Worm (Caenorhabditis elegans) whole organism, midembryonic: ENCODE data around the gene F14F3.4.

Experiments
- T22C8.4 ChIP-seq: fragments of 200-800 bp; sonication (Bioruptor generic); IDR thresholded peaks from 2 replicates; pipeline ENCODE4 v1.3.6; 2022; ENCODE audit warnings: missing genetic modification characterization, missing compliant biosample characterization
- klf-2 ChIP-seq: fragments of 200-800 bp; sonication (Bioruptor generic); conservative IDR thresholded peaks from 2 replicates; pipeline ENCODE4 v1.3.6; 2022; ENCODE audit warnings: missing genetic modification reagents, missing genetic modification characterization, missing compliant biosample characterization
- tab-1 ChIP-seq: fragments of 200-800 bp; sonication (Bioruptor generic); IDR thresholded peaks from 2 replicates; pipeline ENCODE4 v1.3.6; 2022; ENCODE audit warnings: missing genetic modification characterization, missing compliant biosample characterization
- ztf-23 ChIP-seq: fragments of 200-800 bp; sonication (Bioruptor generic); IDR thresholded peaks from 2 replicates; pipeline ENCODE4 v1.3.6; 2022; ENCODE audit warnings: missing genetic modification reagents, missing genetic modification characterization, missing compliant biosample characterization
- ztf-29 ChIP-seq: fragments of 200-800 bp; sonication (Bioruptor generic); IDR thresholded peaks from 2 replicates; pipeline ENCODE4 v1.3.6; 2022; ENCODE audit warnings: missing genetic modification reagents, missing genetic modification characterization, missing compliant biosample characterization

DNA sequence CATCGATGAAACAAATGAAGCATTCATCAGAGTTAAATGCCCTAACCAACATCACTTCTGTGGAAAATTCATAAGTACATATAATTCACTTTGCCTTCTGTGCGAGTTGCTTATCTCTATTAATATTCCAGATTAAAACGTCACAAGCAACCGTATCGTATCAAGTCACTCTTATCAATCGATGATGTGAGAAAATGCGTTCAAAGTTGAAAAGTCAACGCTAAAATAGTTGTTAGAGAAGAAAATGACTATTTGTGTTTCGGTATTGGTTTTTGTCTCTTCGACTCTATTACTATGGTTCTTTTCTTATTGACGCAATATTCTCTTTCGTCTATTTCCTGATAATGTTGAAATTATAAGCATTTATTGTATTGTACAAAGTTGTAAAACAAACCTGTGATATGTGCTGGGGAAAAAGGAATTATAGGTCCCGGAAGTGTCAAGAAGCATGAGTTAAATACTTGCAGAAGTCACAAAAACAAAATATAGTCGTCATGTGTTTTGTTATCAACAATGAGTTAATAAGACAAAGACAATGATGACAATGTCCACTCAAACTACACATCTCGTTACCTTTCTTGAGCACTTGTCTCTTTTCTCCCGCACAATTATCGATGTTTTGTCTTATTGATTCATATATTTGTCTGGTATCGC lies 11.1 kb upstream of the F14F3.4 start:
- TF ChIP-seq T22C8.4 (no peak), ztf-23 (GFP tag; lab: Robert Waterston, UW) (no peak), tab-1 (no peak), klf-2 (GFP tag; lab: Robert Waterston, UW) (no peak), ztf-29 (GFP tag; lab: Robert Waterston, UW) (no peak)
